Fruit fly (Drosophila melanogaster) whole organism, wandering third instar larva: ENCODE measurements around the gene BORCS5.
A peak's percentile ranks its signal among the peaks of the same experiment; 100 is the strongest.

ENCODE experiments used
- Abd-B ChIP-seq: fragments of >200 bp; optimal IDR thresholded peaks from 2 replicates; lab custom pipeline; 2017; ENCODE audit warnings: missing biosample characterization, missing genetic modification characterization
- CG32264 ChIP-seq: fragments of 200-800 bp; sonication (Bioruptor generic); optimal IDR thresholded peaks from 2 replicates; lab custom pipeline; 2016; ENCODE audit warnings: missing biosample characterization, missing genetic modification characterization
- CG9705 ChIP-seq: fragments of 200-800 bp; sonication (Bioruptor generic); optimal IDR thresholded peaks from 2 replicates; lab custom pipeline; 2018; ENCODE audit warnings: missing biosample characterization, mild to moderate bottlenecking, missing genetic modification characterization
- CrebA ChIP-seq: fragments of 200-800 bp; sonication (Bioruptor generic); optimal IDR thresholded peaks from 2 replicates; lab custom pipeline; 2016; ENCODE audit warnings: missing biosample characterization, mild to moderate bottlenecking, missing genetic modification characterization, borderline replicate concordance
- Dfd ChIP-seq: fragments of >200 bp; optimal IDR thresholded peaks from 2 replicates; lab custom pipeline; 2017; ENCODE audit warnings: missing biosample characterization, missing genetic modification characterization
- Dif ChIP-seq: fragments of 200-275, 200-300 bp; sonication (Bioruptor generic); optimal IDR thresholded peaks from 2 replicates; lab custom pipeline; 2018; ENCODE audit warnings: missing biosample characterization, missing genetic modification characterization; ENCODE audit not compliant: partially characterized antibody
- GATAd ChIP-seq: sonication (Bioruptor generic); optimal IDR thresholded peaks from 2 replicates; lab custom pipeline; 2016; ENCODE audit warnings: missing biosample characterization, missing genetic modification characterization
- HLH106 ChIP-seq: fragments of 200-800 bp; optimal IDR thresholded peaks from 3 replicates; lab custom pipeline; 2019; ENCODE audit warnings: missing biosample characterization, mild to moderate bottlenecking, missing genetic modification characterization, moderate library complexity
- Hnf4 ChIP-seq: fragments of 200-800 bp; sonication (Bioruptor generic); optimal IDR thresholded peaks from 2 replicates; lab custom pipeline; 2016; ENCODE audit warnings: missing biosample characterization, mild to moderate bottlenecking, missing genetic modification characterization
- Hr83 ChIP-seq: fragments of 200-300 bp; sonication (Bioruptor generic); optimal IDR thresholded peaks from 2 replicates; lab custom pipeline; 2016; ENCODE audit warnings: missing biosample characterization, mild to moderate bottlenecking, missing genetic modification characterization, moderate library complexity; ENCODE audit not compliant: poor library complexity, severe bottlenecking
- Jra ChIP-seq: sonication (Bioruptor generic); optimal IDR thresholded peaks from 2 replicates; lab custom pipeline; 2016; ENCODE audit warnings: missing biosample characterization, missing genetic modification characterization
- Mio ChIP-seq: sonication (Bioruptor generic); optimal IDR thresholded peaks from 2 replicates; lab custom pipeline; 2016; ENCODE audit warnings: missing biosample characterization, missing genetic modification characterization
- Myc ChIP-seq: fragments of >200 bp; optimal IDR thresholded peaks from 2 replicates; lab custom pipeline; 2017
- OdsH ChIP-seq: fragments of 200-800 bp; sonication (Bioruptor generic); optimal IDR thresholded peaks from 2 replicates; lab custom pipeline; 2016; ENCODE audit warnings: missing biosample characterization, mild to moderate bottlenecking, missing genetic modification characterization
- Rel ChIP-seq, 2 experiments: fragments of 200-800 bp; sonication (Bioruptor generic) in 1 of 2; optimal IDR thresholded peaks; 2 replicates in 1 of 2; 3 replicates in 1 of 2; lab custom pipeline; 2016 to 2019; ENCODE audit warnings: mild to moderate bottlenecking in 2 of 2, missing biosample characterization in 2 of 2, missing genetic modification characterization in 2 of 2, moderate library complexity in 1 of 2
- Sp1 ChIP-seq: fragments of 200-800 bp; sonication (Bioruptor generic); optimal IDR thresholded peaks from 3 replicates; lab custom pipeline; 2019; ENCODE audit warnings: missing biosample characterization, mild to moderate bottlenecking, missing genetic modification characterization, moderate library complexity
- Vsx2 ChIP-seq: fragments of 200-300, 225-300 bp; sonication (Bioruptor generic); optimal IDR thresholded peaks from 2 replicates; lab custom pipeline; 2018; ENCODE audit warnings: missing biosample characterization, missing genetic modification characterization; ENCODE audit not compliant: partially characterized antibody
- br ChIP-seq: fragments of 200-800 bp; sonication (Bioruptor generic); optimal IDR thresholded peaks from 2 replicates; lab custom pipeline; 2016; ENCODE audit warnings: missing biosample characterization, missing genetic modification characterization
- brk ChIP-seq: fragments of 200-800 bp; sonication (Bioruptor generic); optimal IDR thresholded peaks from 2 replicates; lab custom pipeline; 2016; ENCODE audit warnings: missing biosample characterization, mild to moderate bottlenecking, missing genetic modification characterization
- dl ChIP-seq, 2 experiments: fragments of 175-275, 200-275 bp in 1 of 2; fragments of 200-275 bp in 1 of 2; sonication (Bioruptor generic); optimal IDR thresholded peaks; lab custom pipeline; 2018; ENCODE audit warnings: mild to moderate bottlenecking in 2 of 2, missing biosample characterization in 2 of 2, missing genetic modification characterization in 2 of 2, moderate library complexity in 2 of 2; ENCODE audit not compliant: partially characterized antibody in 2 of 2, insufficient read depth in 1 of 2
- dmrt93B ChIP-seq: fragments of 200-800 bp; sonication (Bioruptor generic); optimal IDR thresholded peaks from 2 replicates; lab custom pipeline; 2018; ENCODE audit warnings: missing biosample characterization, mild to moderate bottlenecking, missing genetic modification characterization
- dsf ChIP-seq: sonication (Bioruptor generic); optimal IDR thresholded peaks from 2 replicates; lab custom pipeline; 2016; ENCODE audit warnings: missing biosample characterization, missing genetic modification characterization, borderline replicate concordance
- ey ChIP-seq: fragments of 200-800 bp; sonication (Bioruptor generic); optimal IDR thresholded peaks from 2 replicates; lab custom pipeline; 2016; ENCODE audit warnings: missing biosample characterization, missing genetic modification characterization
- foxo ChIP-seq, 2 experiments: fragments of 200-800 bp; sonication (Bioruptor generic); optimal IDR thresholded peaks; 2 replicates in 1 of 2; 3 replicates in 1 of 2; lab custom pipeline; 2016 to 2017; ENCODE audit warnings: missing biosample characterization in 2 of 2, missing genetic modification characterization in 2 of 2
- fru ChIP-seq: fragments of 200-800 bp; sonication (Bioruptor generic); optimal IDR thresholded peaks from 3 replicates; lab custom pipeline; 2016; ENCODE audit warnings: missing biosample characterization, mild to moderate bottlenecking, missing genetic modification characterization
- h ChIP-seq: fragments of 200-800 bp; sonication (Bioruptor generic); optimal IDR thresholded peaks from 3 replicates; lab custom pipeline; 2016; ENCODE audit warnings: missing biosample characterization, mild to moderate bottlenecking, missing genetic modification characterization
- jim ChIP-seq: fragments of 175-275, 200-325 bp; sonication (Bioruptor generic); optimal IDR thresholded peaks from 2 replicates; lab custom pipeline; 2016; ENCODE audit warnings: missing biosample characterization, mild to moderate bottlenecking, missing genetic modification characterization
- lola ChIP-seq: fragments of >200 bp; optimal IDR thresholded peaks from 2 replicates; lab custom pipeline; 2017; ENCODE audit warnings: missing biosample characterization, missing genetic modification characterization
- psq ChIP-seq: fragments of 200-800 bp; sonication (Bioruptor generic); optimal IDR thresholded peaks from 3 replicates; lab custom pipeline; 2017; ENCODE audit warnings: missing biosample characterization, mild to moderate bottlenecking, missing genetic modification characterization, moderate library complexity
- rgr ChIP-seq: fragments of 200-800 bp; sonication (Bioruptor generic); optimal IDR thresholded peaks from 3 replicates; lab custom pipeline; 2016; ENCODE audit warnings: missing biosample characterization, mild to moderate bottlenecking, missing genetic modification characterization
- sage ChIP-seq: fragments of 200-800 bp; sonication (Bioruptor generic); optimal IDR thresholded peaks from 2 replicates; lab custom pipeline; 2016; ENCODE audit warnings: missing biosample characterization, mild to moderate bottlenecking, missing genetic modification characterization
- sv ChIP-seq: fragments of 200-800 bp; sonication (Bioruptor generic); optimal IDR thresholded peaks from 3 replicates; lab custom pipeline; 2016; ENCODE audit warnings: missing biosample characterization, missing genetic modification characterization
- usp ChIP-seq: fragments of >200 bp; optimal IDR thresholded peaks from 2 replicates; lab custom pipeline; 2017; ENCODE audit warnings: missing biosample characterization, missing genetic modification characterization
- woc ChIP-seq: sonication (Bioruptor generic); optimal IDR thresholded peaks from 2 replicates; lab custom pipeline; 2016; ENCODE audit warnings: missing biosample characterization, mild to moderate bottlenecking, missing genetic modification characterization

The BORCS5 gene

dm6 chrX:11888142-11888541, 15.6 kb upstream of the BORCS5 start, which contains the start of gene CG1840:
Gene CG1840 (plus strand): TSS chrX:11888352.
- peak; percentile 26 for TF ChIP-seq h (GFP tag; lab: Kevin White, UChicago)
- no peak for TF ChIP-seq Rel (GFP tag; optimal IDR thresholded peaks at IDR 0.05; lab: Kevin White, UChicago)
- no peak for TF ChIP-seq Rel (tag; optimal IDR thresholded peaks at IDR 0.05; lab: Kevin White, UChicago)
- TF ChIP-seq Hnf4 = no peak
- TF ChIP-seq CrebA = no peak
- TF ChIP-seq Vsx2 (GFP tag; lab: Kevin White, UChicago) = no peak
- TF ChIP-seq Abd-B (GFP tag; lab: Kevin White, UChicago) = no peak
- TF ChIP-seq Hr83 = peak; percentile 10
- TF ChIP-seq fru (GFP tag; lab: Kevin White, UChicago) = no peak
- no peak for TF ChIP-seq Dfd (GFP tag; lab: Kevin White, UChicago)
- no peak for TF ChIP-seq HLH106 (tag; lab: Kevin White, UChicago)
- no peak for TF ChIP-seq dl (GFP tag; optimal IDR thresholded peaks at IDR 0.05; lab: Kevin White, UChicago; ENCODE audit: insufficient read depth in 1 of 2, partially characterized antibody in 2 of 2)
- TF ChIP-seq Jra = no peak
- TF ChIP-seq br (GFP tag; lab: Kevin White, UChicago) = no peak
- TF ChIP-seq foxo (GFP tag; optimal IDR thresholded peaks at IDR 0.05; lab: Kevin White, UChicago) = no peak
- no peak for TF ChIP-seq CG9705 (GFP tag; lab: Kevin White, UChicago)
- peak; percentile 24 for TF ChIP-seq rgr
- TF ChIP-seq Mio (GFP tag; lab: Kevin White, UChicago) = no peak
- no peak for TF ChIP-seq Sp1
- peak; percentile 62 for TF ChIP-seq woc

- no peak for TF ChIP-seq jim (GFP tag; lab: Kevin White, UChicago)
- TF ChIP-seq Mio (GFP tag; lab: Kevin White, UChicago) = no peak
- TF ChIP-seq lola (GFP tag; lab: Kevin White, UChicago) = no peak
- TF ChIP-seq h (GFP tag; lab: Kevin White, UChicago) = peak; percentile 62
- TF ChIP-seq sage = no peak
- peak; percentile 84 for TF ChIP-seq Hr83
- TF ChIP-seq foxo (GFP tag; optimal IDR thresholded peaks at IDR 0.05; lab: Kevin White, UChicago) = peak in 1 of 2 experiments; percentile 56
- peak; percentile 38 for TF ChIP-seq ey (GFP tag; lab: Kevin White, UChicago)
- TF ChIP-seq fru (GFP tag; lab: Kevin White, UChicago) = peak; percentile 57
- TF ChIP-seq sv = peak; percentile 11
- no peak for TF ChIP-seq Rel (GFP tag; optimal IDR thresholded peaks at IDR 0.05; lab: Kevin White, UChicago)
- peak; percentile 42 for TF ChIP-seq Rel (tag; optimal IDR thresholded peaks at IDR 0.05; lab: Kevin White, UChicago)
- peak; percentile 86 for TF ChIP-seq Hnf4
- no peak for TF ChIP-seq Dif (GFP tag; lab: Kevin White, UChicago)
- TF ChIP-seq Dfd (GFP tag; lab: Kevin White, UChicago) = no peak
- TF ChIP-seq Vsx2 (GFP tag; lab: Kevin White, UChicago) = no peak
- TF ChIP-seq HLH106 (tag; lab: Kevin White, UChicago) = peak; percentile 4
- peak; percentile 50 for TF ChIP-seq br (GFP tag; lab: Kevin White, UChicago)
- peak; percentile 44 for TF ChIP-seq Sp1
- TF ChIP-seq GATAd (GFP tag; lab: Kevin White, UChicago) = no peak
- TF ChIP-seq Myc = peak; percentile 53
- no peak for TF ChIP-seq dl (GFP tag; optimal IDR thresholded peaks at IDR 0.05; lab: Kevin White, UChicago; ENCODE audit: insufficient read depth in 1 of 2, partially characterized antibody in 2 of 2)
- no peak for TF ChIP-seq dmrt93B
- TF ChIP-seq Jra = peak; percentile 72
- TF ChIP-seq CG32264 (GFP tag; lab: Kevin White, UChicago) = no peak
- no peak for TF ChIP-seq brk (GFP tag; lab: Kevin White, UChicago)
- peak; percentile 21 for TF ChIP-seq OdsH
- peak; percentile 59 for TF ChIP-seq rgr
- no peak for TF ChIP-seq psq (GFP tag; lab: Kevin White, UChicago)
- TF ChIP-seq CG9705 (GFP tag; lab: Kevin White, UChicago) = no peak
- TF ChIP-seq dsf (GFP tag; lab: Kevin White, UChicago) = no peak
- no peak for TF ChIP-seq CrebA
- TF ChIP-seq woc = peak; percentile 31
- TF ChIP-seq, all 38 proteins: peak for 16
Measured at dm6 chrX:11886976-11887375, 14.4 kb upstream of the BORCS5 start, which contains the start of the genes CG10353 and SelG. Gene CG10353 (minus strand): TSS chrX:11887162. Gene SelG (plus strand): TSS chrX:11887284.

dm6 chrX:11885356-11885755, 12.8 kb upstream of the BORCS5 start:
- TF ChIP-seq Hr83 (no peak), brk (GFP tag; lab: Kevin White, UChicago) (no peak), Vsx2 (GFP tag; lab: Kevin White, UChicago) (no peak), foxo (GFP tag; optimal IDR thresholded peaks at IDR 0.05; lab: Kevin White, UChicago) (peak in 1 of 2 experiments; percentile 14), usp (GFP tag; lab: Kevin White, UChicago) (no peak)
